Worm (Caenorhabditis elegans) whole organism, mixed stage, embryonic: ENCODE measurements around the gene chl-1.

ENCODE experiments used
- bed-3 ChIP-seq: fragments of 200-800 bp; sonication (Bioruptor generic); optimal IDR thresholded peaks from 3 replicates; lab custom pipeline; 2018; ENCODE audit warnings: mild to moderate bottlenecking, missing genetic modification characterization, moderate library complexity, missing compliant biosample characterization
- blmp-1 ChIP-seq: fragments of 150-350 bp; optimal IDR thresholded peaks from 2 replicates; lab custom pipeline; 2014; ENCODE audit warnings: missing biosample characterization, missing genetic modification characterization
- ceh-43 ChIP-seq: fragments of 200-800 bp; sonication (Bioruptor generic); optimal IDR thresholded peaks from 2 replicates; lab custom pipeline; 2018; ENCODE audit warnings: mild to moderate bottlenecking, missing genetic modification characterization, moderate library complexity, missing compliant biosample characterization
- ceh-83 ChIP-seq: fragments of 200-800 bp; sonication (Bioruptor generic); optimal IDR thresholded peaks from 2 replicates; lab custom pipeline; 2018; ENCODE audit warnings: mild to moderate bottlenecking, missing genetic modification characterization, missing compliant biosample characterization
- ces-1 ChIP-seq: fragments of 150-350 bp; optimal IDR thresholded peaks from 2 replicates; lab custom pipeline; 2014; ENCODE audit warnings: missing biosample characterization, missing genetic modification reagents, missing genetic modification characterization
- cnd-1 ChIP-seq: fragments of 200-800 bp; sonication (Bioruptor generic); optimal IDR thresholded peaks from 2 replicates; lab custom pipeline; 2018; ENCODE audit warnings: mild to moderate bottlenecking, missing genetic modification characterization, missing compliant biosample characterization
- elt-1 ChIP-seq: sonication (generic microtip); optimal IDR thresholded peaks from 2 replicates; lab custom pipeline; 2017; ENCODE audit warnings: missing genetic modification characterization, mild to moderate bottlenecking, missing compliant biosample characterization, antibody characterized with exemption, moderate library complexity, borderline replicate concordance; ENCODE audit not compliant: insufficient read depth
- elt-3 ChIP-seq: fragments of 150-350 bp; optimal IDR thresholded peaks from 2 replicates; lab custom pipeline; 2014; ENCODE audit warnings: missing biosample characterization, missing genetic modification characterization
- ham-2 ChIP-seq: fragments of 200-800 bp; sonication (Bioruptor generic); optimal IDR thresholded peaks from 2 replicates; lab custom pipeline; 2018; ENCODE audit warnings: mild to moderate bottlenecking, missing genetic modification characterization, missing compliant biosample characterization
- hlh-1 ChIP-seq: fragments of 150-350 bp; optimal IDR thresholded peaks from 2 replicates; lab custom pipeline; 2014; ENCODE audit warnings: missing biosample characterization, missing genetic modification reagents, missing genetic modification characterization
- lin-13 ChIP-seq: fragments of 150-350 bp; optimal IDR thresholded peaks from 2 replicates; lab custom pipeline; 2014; ENCODE audit warnings: missing biosample characterization, missing genetic modification characterization
- lin-32 ChIP-seq: fragments of 200-800 bp; sonication (Bioruptor generic); optimal IDR thresholded peaks from 2 replicates; lab custom pipeline; 2018; ENCODE audit warnings: mild to moderate bottlenecking, missing genetic modification characterization, missing compliant biosample characterization
- lsy-2 ChIP-seq: fragments of 150-350 bp; optimal IDR thresholded peaks from 2 replicates; lab custom pipeline; 2014; ENCODE audit warnings: missing biosample characterization, missing genetic modification characterization
- mab-5 ChIP-seq: fragments of 150-350 bp; optimal IDR thresholded peaks from 2 replicates; lab custom pipeline; 2014; ENCODE audit warnings: missing biosample characterization, missing genetic modification characterization
- mep-1 ChIP-seq: fragments of 150-350 bp; optimal IDR thresholded peaks from 2 replicates; lab custom pipeline; 2017; ENCODE audit warnings: missing biosample characterization, missing genetic modification reagents, missing genetic modification characterization, inconsistent platforms
- mls-2 ChIP-seq: sonication (generic microtip); optimal IDR thresholded peaks from 2 replicates; lab custom pipeline; 2016; ENCODE audit warnings: mild to moderate bottlenecking, missing genetic modification characterization, moderate library complexity, missing compliant biosample characterization
- nhr-12 ChIP-seq: fragments of 150-350 bp; optimal IDR thresholded peaks from 2 replicates; lab custom pipeline; 2014; ENCODE audit warnings: missing biosample characterization, missing genetic modification characterization
- nhr-2 ChIP-seq: fragments of 150-350 bp; optimal IDR thresholded peaks from 2 replicates; lab custom pipeline; 2014; ENCODE audit warnings: missing biosample characterization, missing genetic modification characterization
- nhr-237 ChIP-seq: fragments of 150-350 bp; optimal IDR thresholded peaks from 2 replicates; lab custom pipeline; 2014; ENCODE audit warnings: missing biosample characterization, missing genetic modification characterization
- nhr-28 ChIP-seq: fragments of 150-350 bp; optimal IDR thresholded peaks from 2 replicates; lab custom pipeline; 2014; ENCODE audit warnings: missing biosample characterization, missing genetic modification characterization
- nhr-76 ChIP-seq: sonication (generic microtip); optimal IDR thresholded peaks from 2 replicates; lab custom pipeline; 2017; ENCODE audit warnings: missing biosample characterization, missing genetic modification characterization
- pha-4 ChIP-seq: fragments of 150-350 bp; optimal IDR thresholded peaks from 2 replicates; lab custom pipeline; 2018; ENCODE audit warnings: missing biosample characterization, missing genetic modification reagents, missing genetic modification characterization
- snpc-4 ChIP-seq: fragments of 150-350 bp; optimal IDR thresholded peaks from 2 replicates; lab custom pipeline; 2014; ENCODE audit warnings: missing biosample characterization, missing genetic modification characterization
- sptf-1 ChIP-seq: sonication (generic microtip); optimal IDR thresholded peaks from 2 replicates; lab custom pipeline; 2017; ENCODE audit warnings: mild to moderate bottlenecking, missing genetic modification characterization, moderate library complexity, missing compliant biosample characterization
- tbx-8 ChIP-seq: fragments of 200-800 bp; sonication (Bioruptor generic); optimal IDR thresholded peaks from 2 replicates; lab custom pipeline; 2018; ENCODE audit warnings: mild to moderate bottlenecking, missing genetic modification characterization, moderate library complexity, missing compliant biosample characterization
- unc-120 ChIP-seq: sonication (generic microtip); optimal IDR thresholded peaks from 2 replicates; lab custom pipeline; 2017; ENCODE audit warnings: missing genetic modification characterization, missing compliant biosample characterization; ENCODE audit not compliant: poor library complexity, severe bottlenecking
- unc-39 ChIP-seq: fragments of 150-350 bp; optimal IDR thresholded peaks from 2 replicates; lab custom pipeline; 2014; ENCODE audit warnings: missing biosample characterization, missing genetic modification characterization
- unc-62 ChIP-seq: fragments of 150-350 bp; optimal IDR thresholded peaks from 2 replicates; lab custom pipeline; 2014; ENCODE audit warnings: missing biosample characterization, missing genetic modification reagents, missing genetic modification characterization
- zip-8 ChIP-seq: fragments of 150-350 bp; optimal IDR thresholded peaks from 2 replicates; lab custom pipeline; 2014; ENCODE audit warnings: missing biosample characterization, missing genetic modification characterization
- ztf-11 ChIP-seq: fragments of 150-350 bp; optimal IDR thresholded peaks from 2 replicates; lab custom pipeline; 2014; ENCODE audit warnings: missing biosample characterization, missing genetic modification characterization

The chl-1 gene

DNA sequence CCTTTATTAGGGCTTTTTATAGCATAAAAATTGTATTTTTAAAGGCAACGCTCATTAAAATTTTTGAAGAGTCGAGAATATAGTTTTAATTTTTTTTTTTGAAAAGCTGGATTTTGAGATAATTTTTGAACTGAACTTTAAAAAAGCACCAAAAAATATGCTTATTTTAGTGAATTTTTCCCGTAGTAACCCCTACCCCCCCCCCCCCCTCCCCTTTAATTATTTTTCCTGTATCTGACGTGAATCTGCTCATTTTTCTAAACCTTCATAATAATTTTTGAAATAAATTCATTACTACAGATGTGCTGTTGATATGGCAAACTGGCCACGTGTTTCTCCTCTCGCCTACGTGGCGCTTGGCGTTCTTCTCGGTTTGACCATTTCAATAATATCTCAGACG lies 23.6 kb downstream of the chl-1 start, which contains the start of gene C38H2.2:
Gene C38H2.2, plus strand, starts transcription at position 301 of the 400 bp plus-strand sequence.
- no peak for TF ChIP-seq elt-3 (tag; lab: Kevin White, UChicago)
- no peak for TF ChIP-seq nhr-237 (tag; lab: Kevin White, UChicago)
- TF ChIP-seq lin-32 (GFP tag; lab: Kevin White, UChicago): no peak
- no peak for TF ChIP-seq tbx-8 (GFP tag; lab: Kevin White, UChicago)
- no peak for TF ChIP-seq nhr-28 (tag; lab: Kevin White, UChicago)
- no peak for TF ChIP-seq ztf-11 (tag; lab: Kevin White, UChicago)
- TF ChIP-seq blmp-1 (tag; lab: Kevin White, UChicago): no peak
- TF ChIP-seq hlh-1: no peak
- TF ChIP-seq unc-120: no peak
- no peak for TF ChIP-seq elt-1 (tag; lab: Kevin White, UChicago)

- TF ChIP-seq ces-1 (GFP tag; lab: Kevin White, UChicago): peak; percentile 57
- TF ChIP-seq nhr-237 (tag; lab: Kevin White, UChicago): peak; percentile 0
- TF ChIP-seq unc-120: peak; percentile 8
- no peak for TF ChIP-seq nhr-28 (tag; lab: Kevin White, UChicago)
These were observed 24.4 kb downstream of the chl-1 start for ce11 chrIII:10380640-10381039.

ce11 chrIII:10379632-10380031 lies 25.4 kb downstream of the chl-1 start:
- TF ChIP-seq ceh-43: no peak
- no peak for TF ChIP-seq elt-3 (tag; lab: Kevin White, UChicago)
- no peak for TF ChIP-seq mep-1 (tag; lab: Kevin White, UChicago)
- TF ChIP-seq pha-4: no peak
- TF ChIP-seq cnd-1 (tag; lab: Kevin White, UChicago): no peak
- TF ChIP-seq snpc-4 (tag; lab: Kevin White, UChicago): no peak
- no peak for TF ChIP-seq nhr-12 (tag; lab: Kevin White, UChicago)
- TF ChIP-seq ceh-83 (GFP tag; lab: Kevin White, UChicago): no peak
- TF ChIP-seq sptf-1 (tag; lab: Kevin White, UChicago): no peak
- no peak for TF ChIP-seq nhr-237 (tag; lab: Kevin White, UChicago)
- no peak for TF ChIP-seq nhr-2 (tag; lab: Kevin White, UChicago)

- no peak for TF ChIP-seq bed-3
- no peak for TF ChIP-seq tbx-8 (GFP tag; lab: Kevin White, UChicago)
- TF ChIP-seq zip-8: no peak
- TF ChIP-seq lsy-2 (tag; lab: Kevin White, UChicago): no peak
- TF ChIP-seq ham-2 (GFP tag; lab: Kevin White, UChicago): no peak
- TF ChIP-seq nhr-28 (tag; lab: Kevin White, UChicago): no peak
- no peak for TF ChIP-seq nhr-237 (tag; lab: Kevin White, UChicago)
- TF ChIP-seq ceh-43: no peak
- TF ChIP-seq nhr-76 (tag; lab: Kevin White, UChicago): no peak
- no peak for TF ChIP-seq sptf-1 (tag; lab: Kevin White, UChicago)
- TF ChIP-seq cnd-1 (tag; lab: Kevin White, UChicago): no peak
- TF ChIP-seq lin-13 (tag; lab: Kevin White, UChicago): no peak
- no peak for TF ChIP-seq hlh-1
- TF ChIP-seq unc-120: no peak
- no peak for TF ChIP-seq unc-39 (tag; lab: Kevin White, UChicago)
- no peak for TF ChIP-seq lin-32 (GFP tag; lab: Kevin White, UChicago)
- no peak for TF ChIP-seq unc-62
These were observed 26.1 kb downstream of the chl-1 start for ce11 chrIII:10378899-10379298.

DNA sequence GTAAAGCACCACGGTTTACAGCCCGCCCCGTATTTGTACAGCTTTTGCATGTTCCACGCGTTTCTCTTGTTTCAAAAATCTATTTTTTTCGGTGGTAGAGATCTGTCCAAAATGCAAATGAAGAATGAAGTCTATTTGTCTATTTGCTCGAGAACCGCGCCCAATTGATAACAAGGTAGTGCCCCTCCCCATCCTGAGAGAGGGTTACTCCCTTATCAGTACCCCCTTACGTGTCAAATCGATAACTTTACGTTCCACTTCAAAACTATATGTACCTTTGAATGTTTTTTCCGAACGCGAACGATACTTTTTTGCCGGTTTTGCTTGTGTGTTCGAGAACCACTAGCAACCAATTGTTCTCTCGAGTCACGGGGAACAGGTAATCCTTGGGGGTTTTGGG lies 29.0 kb downstream of the chl-1 start:
- TF ChIP-seq lin-13 (tag; lab: Kevin White, UChicago): no peak
- no peak for TF ChIP-seq mab-5 (tag; lab: Kevin White, UChicago)
- no peak for TF ChIP-seq mls-2 (tag; lab: Kevin White, UChicago)
- TF ChIP-seq elt-1 (tag; lab: Kevin White, UChicago): no peak
- TF ChIP-seq tbx-8 (GFP tag; lab: Kevin White, UChicago): no peak
- no peak for TF ChIP-seq sptf-1 (tag; lab: Kevin White, UChicago)
- no peak for TF ChIP-seq ceh-43
- TF ChIP-seq unc-120: no peak
- no peak for TF ChIP-seq ztf-11 (tag; lab: Kevin White, UChicago)
- no peak for TF ChIP-seq bed-3
- TF ChIP-seq, all 35 proteins: peak for 0
